Worm (Caenorhabditis elegans): ENCODE results near the gene T22C8.1.

DNA sequence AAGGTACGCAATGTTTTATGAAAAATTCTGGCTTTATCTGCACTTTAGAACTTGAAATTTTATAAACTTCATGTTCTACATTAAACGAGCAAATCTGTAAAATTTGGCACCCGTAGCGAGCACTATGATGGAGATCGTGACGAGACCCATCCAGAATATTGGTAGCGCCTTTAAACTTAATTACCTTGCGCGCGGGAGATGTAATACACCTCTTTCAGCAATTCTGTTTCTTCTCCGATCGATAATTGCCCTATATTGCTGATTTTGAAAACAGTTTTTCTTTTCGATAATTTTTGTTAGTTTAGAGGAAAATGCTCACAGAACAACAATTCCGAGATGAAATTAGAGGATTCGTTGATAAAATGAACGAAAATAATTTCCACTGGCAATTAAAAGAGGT lies 46.3 kb downstream of the T22C8.1 start, which contains the start of gene atg-10:
- TF ChIP-seq hnd-1 (tag; optimal IDR thresholded peaks at IDR 0.05), result no peak
- TF ChIP-seq aly-1 (tag; optimal IDR thresholded peaks at IDR 0.05), result no peak
- TF ChIP-seq tbx-11 (GFP tag; IDR thresholded peaks at IDR 0.05), result no peak
- TF ChIP-seq flt-1 (GFP tag; IDR thresholded peaks at IDR 0.05), result no peak
